Fruit fly (Drosophila melanogaster) whole organism, embryonic: Measurements from ENCODE around the gene CG17032.

Experiments used
- Abd-B ChIP-seq: fragments of 200-800 bp; sonication (Bioruptor generic); optimal IDR thresholded peaks from 2 replicates; lab custom pipeline; 2018; ENCODE audit warnings: missing biosample characterization, mild to moderate bottlenecking, missing genetic modification characterization, moderate library complexity
- Awh ChIP-seq: fragments of 200-800 bp; sonication (Bioruptor generic); IDR thresholded peaks from 2 replicates; pipeline ENCODE4, ENCODE4 v1.3.6; 2022; ENCODE audit warnings: missing biosample characterization, missing genetic modification characterization
- B-H1 ChIP-seq: fragments of 200-800 bp; sonication (Bioruptor generic); IDR thresholded peaks from 3 replicates; pipeline ENCODE4 v1.3.6; 2022; ENCODE audit warnings: missing biosample characterization, missing genetic modification characterization
- BtbVII ChIP-seq: fragments of 200-800 bp; sonication (Bioruptor generic); optimal IDR thresholded peaks from 3 replicates; lab custom pipeline; 2017; ENCODE audit warnings: missing biosample characterization, mild to moderate bottlenecking, missing genetic modification characterization
- CG10209 ChIP-seq: fragments of 200-800 bp; sonication (Bioruptor generic); optimal IDR thresholded peaks from 3 replicates; lab custom pipeline; 2017; ENCODE audit warnings: missing biosample characterization, mild to moderate bottlenecking, missing genetic modification characterization, missing genetic modification reagents
- CG1024 ChIP-seq: fragments of 200-800 bp; sonication (Bioruptor generic); IDR thresholded peaks from 2 replicates; pipeline ENCODE4 v1.3.6; 2022; ENCODE audit warnings: missing biosample characterization, missing genetic modification characterization
- CG10979 ChIP-seq: fragments of 200-800 bp; sonication (Bioruptor generic); optimal IDR thresholded peaks from 2 replicates; lab custom pipeline; 2018; ENCODE audit warnings: missing biosample characterization, mild to moderate bottlenecking, missing genetic modification characterization, moderate library complexity
- CG11093 ChIP-seq: fragments of 200-800 bp; sonication (Bioruptor generic); IDR thresholded peaks from 3 replicates; pipeline ENCODE4 v1.3.6; 2022; ENCODE audit warnings: missing biosample characterization, missing genetic modification characterization
- CG11695 ChIP-seq: fragments of 200-800 bp; sonication (Bioruptor generic); IDR thresholded peaks from 3 replicates; pipeline ENCODE4 v1.3.6; 2022; ENCODE audit warnings: missing biosample characterization, missing genetic modification characterization
- CG12391 ChIP-seq: fragments of 200-800 bp; sonication (Bioruptor generic); optimal IDR thresholded peaks from 3 replicates; lab custom pipeline; 2018; ENCODE audit warnings: missing biosample characterization, mild to moderate bottlenecking, missing genetic modification characterization, moderate library complexity
- CG14667 ChIP-seq: fragments of 200-800 bp; sonication (Bioruptor generic); IDR thresholded peaks from 2 replicates; pipeline ENCODE4 v1.3.6; 2022; ENCODE audit warnings: missing biosample characterization, missing genetic modification characterization
- CG14710 ChIP-seq: fragments of 200-800 bp; sonication (Bioruptor generic); optimal IDR thresholded peaks from 3 replicates; lab custom pipeline; 2019; ENCODE audit warnings: missing biosample characterization, mild to moderate bottlenecking, missing genetic modification characterization, moderate library complexity
- CG15514 ChIP-seq: fragments of 200-800 bp; sonication (Bioruptor generic); optimal IDR thresholded peaks from 3 replicates; lab custom pipeline; 2017; ENCODE audit warnings: missing biosample characterization, missing genetic modification characterization, mild to moderate bottlenecking, moderate library complexity, missing genetic modification reagents
- CG16813 ChIP-seq: fragments of 200-800 bp; sonication (Bioruptor generic); IDR thresholded peaks from 3 replicates; pipeline ENCODE4 v1.3.6; 2022; ENCODE audit warnings: missing biosample characterization, missing genetic modification characterization; ENCODE audit not compliant: partially characterized antibody
- CG17328 ChIP-seq: fragments of 200-800 bp; sonication (Bioruptor generic); IDR thresholded peaks from 2 replicates; pipeline ENCODE4 v1.3.6; 2022; ENCODE audit warnings: missing biosample characterization, missing genetic modification characterization
- CG17359 ChIP-seq: fragments of 200-800 bp; sonication (Bioruptor generic); optimal IDR thresholded peaks from 3 replicates; lab custom pipeline; 2018; ENCODE audit warnings: missing biosample characterization, mild to moderate bottlenecking, missing genetic modification characterization, moderate library complexity
- CG18262 ChIP-seq: fragments of 200-800 bp; optimal IDR thresholded peaks from 3 replicates; lab custom pipeline; 2019; ENCODE audit warnings: missing biosample characterization, mild to moderate bottlenecking, missing genetic modification characterization, moderate library complexity
- CG18476 ChIP-seq: fragments of 200-800 bp; sonication (Bioruptor generic); optimal IDR thresholded peaks from 2 replicates; lab custom pipeline; 2016; ENCODE audit warnings: missing biosample characterization, mild to moderate bottlenecking, missing genetic modification characterization
- CG18599 ChIP-seq: fragments of 200-800 bp; sonication (Bioruptor generic); optimal IDR thresholded peaks from 3 replicates; lab custom pipeline; 2017; ENCODE audit warnings: missing biosample characterization, missing genetic modification characterization, mild to moderate bottlenecking, moderate library complexity, missing genetic modification reagents
- CG31224 ChIP-seq: fragments of 200-800 bp; sonication (Bioruptor generic); IDR thresholded peaks from 2 replicates; pipeline ENCODE4 v1.3.6; 2022; ENCODE audit warnings: missing biosample characterization, missing genetic modification characterization
- CG32767 ChIP-seq: fragments of 200-800 bp; sonication (Bioruptor generic); IDR thresholded peaks from 2 replicates; pipeline ENCODE4 v1.3.6; 2022; ENCODE audit warnings: missing biosample characterization, missing genetic modification characterization
- CG6272 ChIP-seq: fragments of 200-800 bp; sonication (Bioruptor generic); IDR thresholded peaks from 2 replicates; pipeline ENCODE4 v1.3.6; 2022; ENCODE audit warnings: missing biosample characterization, missing genetic modification characterization
- CG7357 ChIP-seq: fragments of 200-800 bp; sonication (Bioruptor generic); IDR thresholded peaks from 3 replicates; pipeline ENCODE4 v1.3.6; 2022; ENCODE audit warnings: missing biosample characterization, missing genetic modification characterization
- CG7372 ChIP-seq: fragments of 200-800 bp; sonication (Bioruptor generic); IDR thresholded peaks from 2 replicates; pipeline ENCODE4 v1.3.6; 2022; ENCODE audit warnings: missing biosample characterization, missing genetic modification characterization
- CG9215 ChIP-seq: fragments of 200-800 bp; sonication (Bioruptor generic); IDR thresholded peaks from 2 replicates; pipeline ENCODE4 v1.3.6; 2022; ENCODE audit warnings: missing biosample characterization, missing genetic modification characterization
- D ChIP-seq, 2 experiments: fragments of 200-800 bp in 1 of 2; fragments of >200 bp in 1 of 2; sonication (Bioruptor generic) in 1 of 2; optimal IDR thresholded peaks; 2 replicates in 1 of 2; 3 replicates in 1 of 2; lab custom pipeline; 2017; ENCODE audit warnings: mild to moderate bottlenecking in 1 of 2, missing biosample characterization in 1 of 2, missing genetic modification characterization in 1 of 2, missing genetic modification reagents in 1 of 2
- Dek ChIP-seq: fragments of 200-800 bp; sonication (Bioruptor generic); optimal IDR thresholded peaks from 3 replicates; lab custom pipeline; 2019; ENCODE audit warnings: missing biosample characterization, mild to moderate bottlenecking, missing genetic modification characterization, moderate library complexity
- Ets65A ChIP-seq: fragments of 200-800 bp; sonication (Bioruptor generic); peaks from one replicate; lab custom pipeline; 2016; ENCODE audit warnings: missing biosample characterization, missing genetic modification characterization
- Fer1 ChIP-seq: fragments of 200-800 bp; sonication (Bioruptor generic); optimal IDR thresholded peaks from 2 replicates; lab custom pipeline; 2017; ENCODE audit warnings: missing biosample characterization, mild to moderate bottlenecking, missing genetic modification characterization
- Gsc ChIP-seq: fragments of 200-800 bp; sonication (Bioruptor generic); IDR thresholded peaks from 2 replicates; pipeline ENCODE4 v1.3.6; 2022; ENCODE audit warnings: missing biosample characterization, missing genetic modification characterization
- Gug ChIP-seq: fragments of 200-800 bp; sonication (Bioruptor generic); IDR thresholded peaks from 4 replicates; pipeline ENCODE4 v1.3.6; 2022; ENCODE audit warnings: missing biosample characterization, missing genetic modification characterization
- NK7.1 ChIP-seq: fragments of 200-800 bp; sonication (Bioruptor generic); optimal IDR thresholded peaks from 3 replicates; lab custom pipeline; 2016; ENCODE audit warnings: missing biosample characterization, missing genetic modification characterization
- Ptx1 ChIP-seq: fragments of 200-800 bp; sonication (Bioruptor generic); IDR thresholded peaks from 2 replicates; pipeline ENCODE4 v1.3.6; 2022; ENCODE audit warnings: missing biosample characterization, missing genetic modification characterization
- Rx ChIP-seq: fragments of 200-800 bp; sonication (Bioruptor generic); IDR thresholded peaks from 2 replicates; pipeline ENCODE4 v1.3.6; 2022; ENCODE audit warnings: missing biosample characterization, missing genetic modification characterization
- al ChIP-seq: fragments of 200-800 bp; sonication (Bioruptor generic); IDR thresholded peaks from 2 replicates; pipeline ENCODE4 v1.3.6; 2022; ENCODE audit warnings: missing biosample characterization, missing genetic modification characterization
- ase ChIP-seq: fragments of 200-800 bp; sonication (Bioruptor generic); IDR thresholded peaks from 3 replicates; pipeline ENCODE4 v1.3.6; 2022; ENCODE audit warnings: missing biosample characterization, missing genetic modification characterization
- br ChIP-seq: fragments of >200 bp; optimal IDR thresholded peaks from 2 replicates; lab custom pipeline; 2017
- bsh ChIP-seq, 2 experiments: fragments of 200-800 bp; sonication (Bioruptor generic); optimal IDR thresholded peaks; 2 replicates each; lab custom pipeline; 2017 to 2018; ENCODE audit warnings: mild to moderate bottlenecking in 2 of 2, missing biosample characterization in 2 of 2, missing genetic modification characterization in 2 of 2, moderate library complexity in 1 of 2
- cwo ChIP-seq: fragments of 200-800 bp; sonication (Bioruptor generic); optimal IDR thresholded peaks from 3 replicates; lab custom pipeline; 2017; ENCODE audit warnings: missing biosample characterization, missing genetic modification characterization, mild to moderate bottlenecking, moderate library complexity, missing genetic modification reagents
- grau ChIP-seq: fragments of 200-800 bp; optimal IDR thresholded peaks from 3 replicates; lab custom pipeline; 2019; ENCODE audit warnings: missing biosample characterization, mild to moderate bottlenecking, missing genetic modification characterization, moderate library complexity
- knrl ChIP-seq: fragments of 200-800 bp; sonication (Bioruptor generic); IDR thresholded peaks from 3 replicates; pipeline ENCODE4 v1.3.6; 2022; ENCODE audit warnings: missing biosample characterization, missing genetic modification characterization; ENCODE audit not compliant: partially characterized antibody
- lab ChIP-seq: fragments of 200-800 bp; sonication (Bioruptor generic); optimal IDR thresholded peaks from 3 replicates; lab custom pipeline; 2017; ENCODE audit warnings: missing biosample characterization, missing genetic modification characterization, mild to moderate bottlenecking, moderate library complexity, missing genetic modification reagents
- prd ChIP-seq, 3 experiments: fragments of >200 bp in 2 of 3; fragments of 200-800 bp in 1 of 3; sonication (Bioruptor generic) in 1 of 3; optimal IDR thresholded peaks in 2 of 3; IDR thresholded peaks in 1 of 3; 2 replicates in 2 of 3; 3 replicates in 1 of 3; pipeline versions ENCODE4 v1.3.6 to Lab custom; 2017 to 2022; ENCODE audit warnings: missing biosample characterization in 1 of 3, missing genetic modification characterization in 1 of 3
- scrt ChIP-seq: fragments of 200-800 bp; sonication (Bioruptor generic); optimal IDR thresholded peaks from 2 replicates; lab custom pipeline; 2018; ENCODE audit warnings: missing biosample characterization, mild to moderate bottlenecking, missing genetic modification characterization, moderate library complexity
- shn ChIP-seq: fragments of 200-800 bp; sonication (Bioruptor generic); optimal IDR thresholded peaks from 3 replicates; lab custom pipeline; 2016; ENCODE audit warnings: missing biosample characterization, missing genetic modification characterization
- sisA ChIP-seq: fragments of 200-800 bp; sonication (Bioruptor generic); IDR thresholded peaks from 2 replicates; pipeline ENCODE4 v1.3.6; 2022; ENCODE audit warnings: missing biosample characterization, missing genetic modification characterization
- tap ChIP-seq: fragments of 200-800 bp; optimal IDR thresholded peaks from 3 replicates; lab custom pipeline; 2019; ENCODE audit warnings: missing biosample characterization, mild to moderate bottlenecking, missing genetic modification characterization, moderate library complexity
- tin ChIP-seq: fragments of 200-800 bp; sonication (Bioruptor generic); optimal IDR thresholded peaks from 3 replicates; lab custom pipeline; 2016; ENCODE audit warnings: missing biosample characterization, missing genetic modification characterization
- ttk ChIP-seq: fragments of 200-800 bp; sonication (Bioruptor generic); IDR thresholded peaks from 2 replicates; pipeline ENCODE4 v2.1.2; 2022; ENCODE audit warnings: missing biosample characterization, missing genetic modification characterization

The CG17032 gene

dm6 chr3L:15977565-15977964 lies 18.9 kb downstream of the CG17032 start (continued):
- TF ChIP-seq CG16813 (GFP tag; lab: Robert Waterston, UW): no peak
- peak; percentile 44 for TF ChIP-seq grau (tag; lab: Kevin White, UChicago)
- peak; percentile 42 for TF ChIP-seq sisA
- TF ChIP-seq CG7357: peak; percentile 59; the same call in 2 of the 3 replicates
- TF ChIP-seq CG11695 (GFP tag; lab: Robert Waterston, UW): peak; percentile 73
- TF ChIP-seq CG10209: peak; percentile 28
- peak; percentile 31 for TF ChIP-seq BtbVII
- no peak for TF ChIP-seq CG1024
- TF ChIP-seq CG18599: peak; percentile 72
- TF ChIP-seq Awh: peak; percentile 76
- TF ChIP-seq CG12391 (tag; lab: Kevin White, UChicago): peak; percentile 37
- TF ChIP-seq knrl: no peak
- peak; percentile 66 for TF ChIP-seq CG18262 (tag; lab: Kevin White, UChicago)
- TF ChIP-seq Ets65A (GFP tag; lab: Kevin White, UChicago): peak; percentile 16
- TF ChIP-seq Gsc (GFP tag; lab: Robert Waterston, UW): 0 out of 2 replicates have a peak, but pooled peaks have one; percentile 22
- TF ChIP-seq Fer1 (GFP tag; lab: Kevin White, UChicago): peak; percentile 68
- peak; percentile 33 for TF ChIP-seq scrt (GFP tag; lab: Kevin White, UChicago)
- peak; percentile 21 for TF ChIP-seq CG18476 (GFP tag; lab: Kevin White, UChicago)
- TF ChIP-seq CG15514 (GFP tag; lab: Kevin White, UChicago): peak; percentile 51
- TF ChIP-seq B-H1: peak; percentile 40; the same call in 1 of the 3 replicates
- no peak for TF ChIP-seq shn
- TF ChIP-seq CG14667 (GFP tag; lab: Robert Waterston, UW): peak; percentile 58
- peak; percentile 49; the same call in 1 of the 2 replicates for TF ChIP-seq CG9215 (GFP tag; lab: Robert Waterston, UW)
- TF ChIP-seq ttk (GFP tag; lab: Robert Waterston, UW): peak; percentile 59
- peak; percentile 27; the same call in 1 of the 2 replicates for TF ChIP-seq Rx (GFP tag; lab: Robert Waterston, UW)
- peak; percentile 74 for TF ChIP-seq lab (GFP tag; lab: Kevin White, UChicago)
- no peak for TF ChIP-seq D (optimal IDR thresholded peaks at IDR 0.05; lab: Kevin White, UChicago)
- TF ChIP-seq D (GFP tag; optimal IDR thresholded peaks at IDR 0.05; lab: Kevin White, UChicago): no peak
- peak; percentile 63; the same call in 2 of the 3 replicates for TF ChIP-seq CG11093 (GFP tag; lab: Robert Waterston, UW)
- TF ChIP-seq CG32767 (GFP tag; lab: Robert Waterston, UW): peak; percentile 18; the same call in 1 of the 2 replicates
- peak; percentile 7 for TF ChIP-seq CG14710
- TF ChIP-seq CG17328: peak; percentile 46; the same call in 1 of the 2 replicates
- no peak for TF ChIP-seq prd (optimal IDR thresholded peaks at IDR 0.05; lab: Kevin White, UChicago)
- TF ChIP-seq prd (GFP tag; IDR thresholded peaks at IDR 0.05; lab: Robert Waterston, UW): peak; percentile 79
- no peak for TF ChIP-seq br (lab: Kevin White, UChicago)
- TF ChIP-seq ase (GFP tag; lab: Robert Waterston, UW): peak; percentile 64; the same call in 2 of the 3 replicates
- peak; percentile 58; the same call in 1 of the 2 replicates for TF ChIP-seq al (GFP tag; lab: Robert Waterston, UW)
- peak; percentile 62 for TF ChIP-seq CG7372
- TF ChIP-seq Gug: peak; percentile 54; the same call in 3 of the 4 replicates
- peak; percentile 41; the same call in 1 of the 2 replicates for TF ChIP-seq CG31224 (GFP tag; lab: Robert Waterston, UW)
- TF ChIP-seq Abd-B (GFP tag; lab: Kevin White, UChicago): peak; percentile 51
- peak; percentile 52 for TF ChIP-seq cwo (GFP tag; lab: Kevin White, UChicago)
- TF ChIP-seq bsh (GFP tag; optimal IDR thresholded peaks at IDR 0.05; lab: Kevin White, UChicago): peak in 1 of 2 experiments; percentile 36
- peak; percentile 28 for TF ChIP-seq tap (tag; lab: Kevin White, UChicago)
- peak; percentile 8 for TF ChIP-seq NK7.1 (GFP tag; lab: Kevin White, UChicago)
- TF ChIP-seq tin (GFP tag; lab: Kevin White, UChicago): peak; percentile 30
- TF ChIP-seq Ptx1 (GFP tag; lab: Robert Waterston, UW): peak; percentile 84
- peak; percentile 44 for TF ChIP-seq CG10979 (tag; lab: Kevin White, UChicago)
- peak; percentile 65 for TF ChIP-seq CG6272 (GFP tag; lab: Robert Waterston, UW)
- no peak for TF ChIP-seq Dek
- TF ChIP-seq CG17359 (tag; lab: Kevin White, UChicago): peak; percentile 71
